Worm (Caenorhabditis elegans) whole organism, young adult: ENCODE measurements around the gene oac-7.
A peak's percentile ranks its signal among the peaks of the same experiment; 100 is the strongest.

Source experiments
- F10E7.11 ChIP-seq: sonication (generic microtip); optimal IDR thresholded peaks from 2 replicates; lab custom pipeline; 2017; ENCODE audit warnings: mild to moderate bottlenecking, missing genetic modification characterization, moderate library complexity, missing compliant biosample characterization
- F22D6.2 ChIP-seq: sonication (generic microtip); optimal IDR thresholded peaks from 2 replicates; lab custom pipeline; 2016; ENCODE audit warnings: mild to moderate bottlenecking, missing genetic modification characterization, missing compliant biosample characterization
- K11D2.4 ChIP-seq: fragments of 200-800 bp; sonication (Bioruptor generic); IDR thresholded peaks from 2 replicates; pipeline ENCODE4 v1.3.6; 2022; ENCODE audit warnings: missing genetic modification reagents, missing genetic modification characterization, missing compliant biosample characterization
- K12H6.12 ChIP-seq: fragments of 200-800 bp; sonication (Bioruptor generic); optimal IDR thresholded peaks from 2 replicates; lab custom pipeline; 2018; ENCODE audit warnings: mild to moderate bottlenecking, missing genetic modification characterization, missing compliant biosample characterization
- Y56A3A.18 ChIP-seq: fragments of 200-800 bp; sonication (Bioruptor generic); IDR thresholded peaks from 2 replicates; pipeline ENCODE4 v1.3.6; 2022; ENCODE audit warnings: missing genetic modification reagents, missing genetic modification characterization, missing compliant biosample characterization
- Y67H2A.10 ChIP-seq: fragments of 200-800 bp; sonication (Bioruptor generic); conservative IDR thresholded peaks from 2 replicates; pipeline ENCODE4 v1.3.6; 2022; ENCODE audit warnings: missing genetic modification reagents, missing genetic modification characterization, missing compliant biosample characterization
- ZK185.1 ChIP-seq: sonication (generic microtip); optimal IDR thresholded peaks from 2 replicates; lab custom pipeline; 2016; ENCODE audit warnings: mild to moderate bottlenecking, missing genetic modification characterization, missing compliant biosample characterization; ENCODE audit not compliant: poor library complexity, severe bottlenecking
- akir-1 ChIP-seq: fragments of 200-800 bp; sonication (Bioruptor generic); optimal IDR thresholded peaks from 2 replicates; lab custom pipeline; 2018; ENCODE audit warnings: mild to moderate bottlenecking, missing genetic modification characterization, moderate library complexity, missing compliant biosample characterization
- aptf-3 ChIP-seq: fragments of 200-800 bp; sonication (Bioruptor generic); IDR thresholded peaks from 2 replicates; pipeline ENCODE4 v1.3.6; 2022; ENCODE audit warnings: missing genetic modification characterization, missing compliant biosample characterization
- attf-5 ChIP-seq: fragments of 200-800 bp; sonication (Bioruptor generic); optimal IDR thresholded peaks from 2 replicates; lab custom pipeline; 2018; ENCODE audit warnings: mild to moderate bottlenecking, missing genetic modification characterization, missing compliant biosample characterization
- bed-2 ChIP-seq: fragments of 200-800 bp; sonication (Bioruptor generic); IDR thresholded peaks from 2 replicates; pipeline ENCODE4 v1.3.6; 2022; ENCODE audit warnings: missing genetic modification reagents, missing genetic modification characterization, missing compliant biosample characterization
- cebp-1 ChIP-seq, 2 experiments: fragments of 200-800 bp in 1 of 2; sonication (Bioruptor generic) in 1 of 2; sonication (generic microtip) in 1 of 2; IDR thresholded peaks in 1 of 2; optimal IDR thresholded peaks in 1 of 2; 2 replicates each; pipeline versions ENCODE4 v1.3.6 to Lab custom; 2017 to 2022; ENCODE audit warnings: missing compliant biosample characterization in 2 of 2, missing genetic modification characterization in 2 of 2, mild to moderate bottlenecking in 1 of 2, missing genetic modification reagents in 1 of 2, moderate library complexity in 1 of 2
- chd-7 ChIP-seq: sonication (generic microtip); optimal IDR thresholded peaks from 2 replicates; lab custom pipeline; 2016; ENCODE audit warnings: mild to moderate bottlenecking, missing genetic modification characterization, moderate library complexity, missing compliant biosample characterization
- die-1 ChIP-seq: sonication (generic microtip); optimal IDR thresholded peaks from 2 replicates; lab custom pipeline; 2016; ENCODE audit warnings: missing genotype, mild to moderate bottlenecking, missing genetic modification characterization, missing compliant biosample characterization
- dox-1 ChIP-seq: fragments of 200-800 bp; sonication (Bioruptor generic); IDR thresholded peaks from 2 replicates; pipeline ENCODE4 v1.3.6; 2022; ENCODE audit warnings: missing genetic modification reagents, missing genetic modification characterization, missing compliant biosample characterization
- egl-44 ChIP-seq: fragments of 200-800 bp; sonication (Bioruptor generic); IDR thresholded peaks from 2 replicates; pipeline ENCODE4 v1.3.6; 2022; ENCODE audit warnings: missing genetic modification reagents, missing genetic modification characterization, missing compliant biosample characterization
- hlh-26 ChIP-seq: fragments of 200-800 bp; sonication (Bioruptor generic); conservative IDR thresholded peaks from 2 replicates; pipeline ENCODE4 v1.3.6; 2022; ENCODE audit warnings: missing genetic modification reagents, missing genetic modification characterization, missing compliant biosample characterization
- hmg-1.2 ChIP-seq: fragments of 200-800 bp; sonication (Bioruptor generic); IDR thresholded peaks from 2 replicates; pipeline ENCODE4 v1.3.6; 2022; ENCODE audit warnings: missing genetic modification reagents, missing genetic modification characterization, missing compliant biosample characterization
- hmg-20 ChIP-seq: fragments of 200-800 bp; sonication (Bioruptor generic); IDR thresholded peaks from 2 replicates; pipeline ENCODE4 v1.3.6; 2022; ENCODE audit warnings: missing genetic modification reagents, missing genetic modification characterization, missing compliant biosample characterization
- hrde-1 ChIP-seq: sonication (generic microtip); optimal IDR thresholded peaks from 2 replicates; lab custom pipeline; 2016; ENCODE audit warnings: missing genetic modification characterization, mild to moderate bottlenecking, missing compliant biosample characterization, moderate library complexity, missing genotype, missing genetic modification reagents, borderline replicate concordance
- hsf-1 ChIP-seq: fragments of 200-800 bp; sonication (Bioruptor generic); IDR thresholded peaks from 2 replicates; pipeline ENCODE4 v1.3.6; 2022; ENCODE audit warnings: missing genetic modification reagents, missing genetic modification characterization, missing compliant biosample characterization
- lag-1 ChIP-seq: fragments of 200-800 bp; sonication (Bioruptor generic); IDR thresholded peaks from 2 replicates; pipeline ENCODE4 v1.3.6; 2022; ENCODE audit warnings: missing genetic modification reagents, missing genetic modification characterization, missing compliant biosample characterization
- let-526 ChIP-seq: fragments of 200-800 bp; sonication (Bioruptor generic); IDR thresholded peaks from 2 replicates; pipeline ENCODE4 v1.3.6; 2022; ENCODE audit warnings: missing genetic modification reagents, missing genetic modification characterization, missing compliant biosample characterization
- lin-26 ChIP-seq: fragments of 200-800 bp; sonication (Bioruptor generic); IDR thresholded peaks from 2 replicates; pipeline ENCODE4 v1.3.6; 2022; ENCODE audit warnings: missing genetic modification reagents, missing genetic modification characterization, missing compliant biosample characterization
- lin-35 ChIP-seq, 3 experiments: fragments of 150-350 bp in 2 of 3; sonication (generic microtip) in 1 of 3; optimal IDR thresholded peaks; 2 replicates each; lab custom pipeline; 2014 to 2018; ENCODE audit warnings: missing biosample characterization in 3 of 3, missing genetic modification characterization in 3 of 3, missing genetic modification reagents in 3 of 3
- lin-54 ChIP-seq: fragments of 200-800 bp; sonication (Bioruptor generic); optimal IDR thresholded peaks from 2 replicates; lab custom pipeline; 2018; ENCODE audit warnings: mild to moderate bottlenecking, missing genetic modification characterization, missing compliant biosample characterization
- lsy-27 ChIP-seq: sonication (generic microtip); optimal IDR thresholded peaks from 2 replicates; lab custom pipeline; 2017; ENCODE audit warnings: missing genetic modification characterization, mild to moderate bottlenecking, missing compliant biosample characterization, antibody characterized with exemption, missing genotype, borderline replicate concordance; ENCODE audit not compliant: insufficient read depth
- madf-10 ChIP-seq: sonication (generic microtip); optimal IDR thresholded peaks from 2 replicates; lab custom pipeline; 2016; ENCODE audit warnings: mild to moderate bottlenecking, missing genetic modification characterization, missing compliant biosample characterization
- madf-6 ChIP-seq: fragments of 200-800 bp; sonication (Bioruptor generic); IDR thresholded peaks from 2 replicates; pipeline ENCODE4 v1.3.6; 2022; ENCODE audit warnings: missing genetic modification reagents, missing genetic modification characterization, missing compliant biosample characterization
- madf-8 ChIP-seq: fragments of 200-800 bp; sonication (Bioruptor generic); conservative IDR thresholded peaks from 2 replicates; pipeline ENCODE4 v1.3.6; 2022; ENCODE audit warnings: missing genetic modification reagents, missing genetic modification characterization, missing compliant biosample characterization
- nfyb-1 ChIP-seq: fragments of 200-800 bp; sonication (Bioruptor generic); IDR thresholded peaks from 2 replicates; pipeline ENCODE4 v1.3.6; 2022; ENCODE audit warnings: missing genetic modification reagents, missing genetic modification characterization, missing compliant biosample characterization
- nhr-179 ChIP-seq: sonication (generic microtip); optimal IDR thresholded peaks from 2 replicates; lab custom pipeline; 2016; ENCODE audit warnings: mild to moderate bottlenecking, missing genetic modification characterization, missing compliant biosample characterization
- nhr-80 ChIP-seq: sonication (generic microtip); optimal IDR thresholded peaks from 2 replicates; lab custom pipeline; 2016; ENCODE audit warnings: missing genetic modification characterization, missing compliant biosample characterization
- nhr-90 ChIP-seq: sonication (generic microtip); optimal IDR thresholded peaks from 2 replicates; lab custom pipeline; 2016; ENCODE audit warnings: missing genotype, mild to moderate bottlenecking, missing genetic modification characterization, missing compliant biosample characterization
- pbrm-1 ChIP-seq: fragments of 200-800 bp; sonication (Bioruptor generic); IDR thresholded peaks from 2 replicates; pipeline ENCODE4 v1.3.6; 2022; ENCODE audit warnings: missing genetic modification reagents, missing genetic modification characterization, missing compliant biosample characterization
- pha-4 ChIP-seq: fragments of 150-350 bp; sonication (generic microtip); optimal IDR thresholded peaks from 2 replicates; lab custom pipeline; 2014; ENCODE audit warnings: missing biosample characterization, missing genetic modification reagents, missing genetic modification characterization
- rcor-1 ChIP-seq: fragments of 200-800 bp; sonication (Bioruptor generic); IDR thresholded peaks from 2 replicates; pipeline ENCODE4 v1.3.6; 2022; ENCODE audit warnings: missing genetic modification reagents, missing genetic modification characterization, missing compliant biosample characterization
- snpc-1.3 ChIP-seq: sonication (generic microtip); optimal IDR thresholded peaks from 2 replicates; lab custom pipeline; 2017; ENCODE audit warnings: missing genetic modification characterization, mild to moderate bottlenecking, missing compliant biosample characterization, antibody characterized with exemption, moderate library complexity, missing genotype, missing genetic modification reagents; ENCODE audit not compliant: insufficient read depth
- sptf-2 ChIP-seq: fragments of 200-800 bp; sonication (Bioruptor generic); optimal IDR thresholded peaks from 2 replicates; lab custom pipeline; 2018; ENCODE audit warnings: mild to moderate bottlenecking, missing genetic modification characterization, missing compliant biosample characterization
- tbp1 ChIP-seq: fragments of 200-800 bp; sonication (Bioruptor generic); optimal IDR thresholded peaks from 2 replicates; lab custom pipeline; 2018; ENCODE audit warnings: mild to moderate bottlenecking, missing genetic modification characterization, missing compliant biosample characterization
- tbx-9 ChIP-seq: sonication (generic microtip); optimal IDR thresholded peaks from 2 replicates; lab custom pipeline; 2016; ENCODE audit warnings: borderline replicate concordance, missing genetic modification characterization, inconsistent platforms, missing compliant biosample characterization
- tlf-1 ChIP-seq: fragments of 200-800 bp; sonication (Bioruptor generic); optimal IDR thresholded peaks from 2 replicates; lab custom pipeline; 2018; ENCODE audit warnings: mild to moderate bottlenecking, missing genetic modification characterization, missing compliant biosample characterization
- unc-62 ChIP-seq: fragments of 150-350 bp; optimal IDR thresholded peaks from 2 replicates; lab custom pipeline; 2014; ENCODE audit warnings: missing biosample characterization, missing genetic modification reagents, missing genetic modification characterization
- ztf-22 ChIP-seq: fragments of 200-800 bp; sonication (Bioruptor generic); optimal IDR thresholded peaks from 2 replicates; lab custom pipeline; 2018; ENCODE audit warnings: mild to moderate bottlenecking, missing genetic modification characterization, moderate library complexity, missing compliant biosample characterization
- ztf-26 ChIP-seq: sonication (generic microtip); optimal IDR thresholded peaks from 2 replicates; lab custom pipeline; 2017; ENCODE audit warnings: missing genetic modification characterization, missing compliant biosample characterization

The oac-7 gene

DNA sequence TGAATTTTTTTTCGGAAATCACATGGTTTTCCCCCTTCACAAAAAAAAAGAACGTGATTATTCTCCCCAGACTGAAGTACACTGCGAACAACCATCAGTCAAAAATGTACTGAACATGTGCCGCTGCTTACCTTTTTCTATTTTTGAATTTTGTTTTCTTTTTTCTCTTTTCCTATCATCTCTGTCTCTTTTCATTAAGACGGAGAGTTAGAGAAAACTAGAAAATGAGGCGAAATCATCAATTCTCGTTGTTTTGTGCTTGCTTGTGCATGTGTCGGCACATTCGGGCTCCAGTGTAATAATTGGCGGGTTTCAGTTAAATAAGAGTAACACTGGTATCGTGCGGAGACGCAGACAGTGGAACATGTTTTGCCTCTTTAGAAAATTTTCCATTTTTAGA lies 42.7 kb downstream of the oac-7 start (continued):
- no peak for TF ChIP-seq let-526
- 0 out of 2 replicates have a peak, but pooled peaks have one; percentile 31 for TF ChIP-seq lin-26 (GFP tag; lab: Robert Waterston, UW)
- peak; percentile 58 for TF ChIP-seq K12H6.12 (tag; lab: Kevin White, UChicago)
- peak; percentile 23 for TF ChIP-seq ztf-22
- no peak for TF ChIP-seq nfyb-1 (GFP tag; lab: Robert Waterston, UW)
- peak; percentile 41; the same call in 1 of the 2 replicates for TF ChIP-seq hmg-1.2 (GFP tag; lab: Robert Waterston, UW)
- TF ChIP-seq pbrm-1 (GFP tag; lab: Robert Waterston, UW): 0 out of 2 replicates have a peak, but pooled peaks have one; percentile 32
- TF ChIP-seq akir-1 (GFP tag; lab: Kevin White, UChicago): no peak
- peak; percentile 66 for TF ChIP-seq pha-4
- TF ChIP-seq hsf-1 (GFP tag; lab: Robert Waterston, UW): no peak
- TF ChIP-seq hrde-1: no peak
- TF ChIP-seq bed-2 (GFP tag; lab: Robert Waterston, UW): no peak
- TF ChIP-seq lsy-27 (tag; lab: Kevin White, UChicago): no peak
- TF ChIP-seq unc-62 (GFP tag; lab: Kevin White, UChicago): no peak
- TF ChIP-seq lin-54 (GFP tag; lab: Kevin White, UChicago): peak; percentile 30
- TF ChIP-seq dox-1: 0 out of 2 replicates have a peak, but pooled peaks have one; percentile 7
- no peak for TF ChIP-seq sptf-2 (GFP tag; lab: Kevin White, UChicago)
- no peak for TF ChIP-seq K11D2.4 (GFP tag; lab: Robert Waterston, UW)
- no peak for TF ChIP-seq lag-1 (GFP tag; lab: Robert Waterston, UW)
- TF ChIP-seq tbp1: peak; percentile 4
- TF ChIP-seq tlf-1 (GFP tag; lab: Kevin White, UChicago): peak; percentile 20
- TF ChIP-seq F22D6.2 (tag; lab: Kevin White, UChicago): peak; percentile 53
- no peak for TF ChIP-seq ZK185.1
- TF ChIP-seq cebp-1 (GFP tag; IDR thresholded peaks at IDR 0.05; lab: Robert Waterston, UW): no peak; the same call in 1 of the 2 replicates
- peak; percentile 71 for TF ChIP-seq cebp-1 (tag; optimal IDR thresholded peaks at IDR 0.05; lab: Kevin White, UChicago)
- no peak for TF ChIP-seq hmg-20
- TF ChIP-seq egl-44: no peak
- no peak for TF ChIP-seq nhr-90 (tag; lab: Kevin White, UChicago)
- no peak for TF ChIP-seq hlh-26
- no peak for TF ChIP-seq Y67H2A.10 (GFP tag; lab: Robert Waterston, UW)
- TF ChIP-seq Y56A3A.18 (GFP tag; lab: Robert Waterston, UW): no peak
- no peak for TF ChIP-seq madf-8 (GFP tag; lab: Robert Waterston, UW)
- TF ChIP-seq nhr-179 (tag; lab: Kevin White, UChicago): no peak
- peak; percentile 83 for TF ChIP-seq nhr-80 (tag; lab: Kevin White, UChicago)
- no peak for TF ChIP-seq die-1 (tag; lab: Kevin White, UChicago)

DNA sequence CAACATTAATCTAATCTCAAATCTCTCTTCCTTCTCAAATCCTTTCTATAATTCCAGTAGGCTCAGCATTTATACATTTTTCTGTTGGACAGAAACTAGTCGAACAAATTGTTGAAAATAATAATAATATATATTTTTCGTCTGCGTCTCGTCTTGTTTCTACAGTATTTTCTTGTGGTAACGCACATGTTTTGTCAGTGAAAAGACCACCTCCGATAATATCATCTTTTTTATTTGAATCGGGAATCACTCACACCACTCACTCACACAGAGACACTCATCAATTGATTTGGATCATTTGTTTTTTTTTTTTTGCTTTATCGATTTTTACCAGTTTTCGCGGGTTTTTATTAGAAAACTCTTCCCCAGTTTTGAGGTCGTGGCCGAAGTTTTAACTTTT lies 45.1 kb downstream of the oac-7 start:
- TF ChIP-seq tbx-9 (tag; lab: Kevin White, UChicago): no peak
- peak; percentile 35; the same call in 1 of the 2 replicates for TF ChIP-seq hmg-1.2 (GFP tag; lab: Robert Waterston, UW)
- no peak for TF ChIP-seq rcor-1 (GFP tag; lab: Robert Waterston, UW)
- TF ChIP-seq, all 124 proteins: peak for 1

DNA sequence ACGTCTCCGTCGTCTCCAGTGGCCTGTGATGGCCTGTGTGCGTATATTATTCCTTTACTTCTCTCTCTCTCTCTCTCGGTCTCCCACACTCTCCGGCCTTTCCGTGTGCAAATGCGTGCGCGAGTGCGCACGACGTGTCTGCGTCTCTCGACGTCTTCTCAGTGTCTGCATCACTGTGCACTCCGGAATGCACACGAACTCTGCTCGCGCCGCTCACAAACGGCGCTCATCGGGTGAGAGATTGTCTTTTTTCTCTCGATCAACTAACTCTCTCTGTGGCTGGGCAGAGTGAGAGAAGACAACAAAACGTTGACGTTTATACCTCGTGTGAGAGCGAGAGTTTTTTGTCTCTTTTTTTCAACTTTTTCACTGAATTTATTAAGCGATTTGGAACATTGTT lies 46.3 kb downstream of the oac-7 start:
- TF ChIP-seq chd-7 (peak; percentile 91), madf-10 (tag; lab: Kevin White, UChicago) (peak; percentile 81), hmg-1.2 (GFP tag; lab: Robert Waterston, UW) (peak; percentile 95), aptf-3 (no peak), F10E7.11 (no peak), snpc-1.3 (tag; lab: Kevin White, UChicago) (no peak), unc-62 (GFP tag; lab: Kevin White, UChicago) (no peak), hlh-26 (no peak), ztf-26 (tag; lab: Kevin White, UChicago) (peak; percentile 81), madf-6 (GFP tag; lab: Robert Waterston, UW) (no peak; the same call in 1 of the 2 replicates), attf-5 (GFP tag; lab: Kevin White, UChicago) (peak; percentile 97), dox-1 (peak; percentile 94), lin-35 (GFP tag; optimal IDR thresholded peaks at IDR 0.05; lab: Kevin White, UChicago) (peak in 1 of 3 experiments; percentile 64)
